Worm (Caenorhabditis elegans) whole organism, L3 larva: ENCODE measurements around the gene dohh-1.

Experiments
- ama-1 ChIP-seq: fragments of 150-350 bp; optimal IDR thresholded peaks from 2 replicates; lab custom pipeline; 2018
- elt-2 ChIP-seq: sonication (generic microtip); optimal IDR thresholded peaks from 2 replicates; lab custom pipeline; 2016; ENCODE audit warnings: missing genetic modification reagents, mild to moderate bottlenecking, missing genetic modification characterization, missing compliant biosample characterization
- fkh-10 ChIP-seq: sonication (generic microtip); optimal IDR thresholded peaks from 2 replicates; lab custom pipeline; 2017; ENCODE audit warnings: missing biosample characterization, missing genetic modification reagents, missing genetic modification characterization
- jun-1 ChIP-seq: fragments of 150-350 bp; optimal IDR thresholded peaks from 2 replicates; lab custom pipeline; 2014; ENCODE audit warnings: missing biosample characterization, missing genetic modification reagents, missing genetic modification characterization
- nhr-12 ChIP-seq: fragments of 150-350 bp; optimal IDR thresholded peaks from 2 replicates; lab custom pipeline; 2014; ENCODE audit warnings: missing biosample characterization, missing genetic modification characterization
- nhr-77 ChIP-seq: fragments of 150-350 bp; optimal IDR thresholded peaks from 2 replicates; lab custom pipeline; 2014; ENCODE audit warnings: missing biosample characterization, missing genetic modification characterization
- skn-1 ChIP-seq: fragments of 150-350 bp; optimal IDR thresholded peaks from 2 replicates; lab custom pipeline; 2014; ENCODE audit warnings: missing biosample characterization, missing genetic modification characterization
- snpc-4 ChIP-seq: fragments of 150-350 bp; optimal IDR thresholded peaks from 2 replicates; lab custom pipeline; 2014; ENCODE audit warnings: missing biosample characterization, missing genetic modification characterization
- ztf-4 ChIP-seq: fragments of 150-350 bp; optimal IDR thresholded peaks from 2 replicates; lab custom pipeline; 2014; ENCODE audit warnings: missing biosample characterization, missing genetic modification characterization

DNA sequence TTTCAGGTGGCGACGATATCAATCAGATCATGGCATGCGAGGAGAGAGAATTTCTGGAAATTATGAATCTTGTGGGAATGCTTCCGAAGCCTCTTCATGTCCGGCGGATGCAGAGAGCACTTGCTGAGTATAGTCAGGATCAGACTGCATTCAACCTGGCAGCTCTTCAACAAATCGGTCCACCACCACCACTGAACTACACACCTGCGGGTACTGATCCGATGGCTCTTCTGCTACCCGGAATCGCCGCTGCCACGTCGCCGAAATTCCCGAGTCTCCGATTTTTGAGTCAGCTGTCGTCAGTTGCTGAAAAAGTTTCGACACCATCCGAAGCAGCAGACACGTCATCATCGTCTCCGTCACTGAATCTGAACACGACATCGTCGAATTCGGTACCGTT lies 48.8 kb upstream of the dohh-1 start:
- TF ChIP-seq elt-2 (tag; lab: Kevin White, UChicago) (no peak), jun-1 (tag; lab: Kevin White, UChicago) (no peak), fkh-10 (GFP tag; lab: Kevin White, UChicago) (no peak), skn-1 (tag; lab: Kevin White, UChicago) (no peak), ama-1 (lab: Kevin White, UChicago) (no peak), snpc-4 (tag; lab: Kevin White, UChicago) (no peak), nhr-12 (tag; lab: Kevin White, UChicago) (no peak), ztf-4 (tag; lab: Kevin White, UChicago) (no peak), nhr-77 (tag; lab: Kevin White, UChicago) (no peak)
